Worm (Caenorhabditis elegans) whole organism, young adult: ENCODE data around the gene ttr-19.

Experiments used
- B0035.1 ChIP-seq: sonication (generic microtip); optimal IDR thresholded peaks from 2 replicates; lab custom pipeline; 2016; ENCODE audit warnings: missing genetic modification characterization, mild to moderate bottlenecking, missing compliant biosample characterization, missing genotype, missing genetic modification reagents
- B0261.1 ChIP-seq: sonication (generic microtip); optimal IDR thresholded peaks from 2 replicates; lab custom pipeline; 2016; ENCODE audit warnings: mild to moderate bottlenecking, missing genetic modification characterization, moderate library complexity, missing compliant biosample characterization
- C17E4.6 ChIP-seq: fragments of 200-800 bp; sonication (Bioruptor generic); IDR thresholded peaks from 2 replicates; pipeline ENCODE4 v1.3.6; 2022; ENCODE audit warnings: missing genetic modification reagents, missing genetic modification characterization, missing compliant biosample characterization
- F23B12.7 ChIP-seq: sonication (generic microtip); optimal IDR thresholded peaks from 2 replicates; lab custom pipeline; 2017; ENCODE audit warnings: missing genetic modification characterization, mild to moderate bottlenecking, missing compliant biosample characterization, antibody characterized with exemption, moderate library complexity; ENCODE audit not compliant: insufficient read depth
- F37B4.10 ChIP-seq: fragments of 200-800 bp; sonication (Bioruptor generic); IDR thresholded peaks from 2 replicates; pipeline ENCODE4 v1.3.6; 2022; ENCODE audit warnings: missing genetic modification characterization, missing compliant biosample characterization
- F49E8.2 ChIP-seq: sonication (generic microtip); optimal IDR thresholded peaks from 3 replicates; lab custom pipeline; 2017; ENCODE audit warnings: missing genetic modification characterization, mild to moderate bottlenecking, missing compliant biosample characterization, antibody characterized with exemption, moderate library complexity; ENCODE audit not compliant: insufficient read depth
- F52B5.7 ChIP-seq: sonication (generic microtip); optimal IDR thresholded peaks from 2 replicates; lab custom pipeline; 2016; ENCODE audit warnings: mild to moderate bottlenecking, missing genetic modification characterization, missing compliant biosample characterization
- T26A5.8 ChIP-seq: sonication (generic microtip); optimal IDR thresholded peaks from 2 replicates; lab custom pipeline; 2016; ENCODE audit warnings: missing genetic modification characterization, missing compliant biosample characterization
- Y53F4B.3 ChIP-seq: fragments of 200-800 bp; sonication (Bioruptor generic); IDR thresholded peaks from 2 replicates; pipeline ENCODE4 v1.3.6; 2022; ENCODE audit warnings: missing genetic modification reagents, missing genetic modification characterization, missing compliant biosample characterization
- akir-1 ChIP-seq: fragments of 200-800 bp; sonication (Bioruptor generic); optimal IDR thresholded peaks from 2 replicates; lab custom pipeline; 2018; ENCODE audit warnings: mild to moderate bottlenecking, missing genetic modification characterization, moderate library complexity, missing compliant biosample characterization
- aptf-3 ChIP-seq: fragments of 200-800 bp; sonication (Bioruptor generic); IDR thresholded peaks from 2 replicates; pipeline ENCODE4 v1.3.6; 2022; ENCODE audit warnings: missing genetic modification characterization, missing compliant biosample characterization
- attf-5 ChIP-seq: fragments of 200-800 bp; sonication (Bioruptor generic); optimal IDR thresholded peaks from 2 replicates; lab custom pipeline; 2018; ENCODE audit warnings: mild to moderate bottlenecking, missing genetic modification characterization, missing compliant biosample characterization
- attf-6 ChIP-seq: fragments of 200-800 bp; sonication (Bioruptor generic); IDR thresholded peaks from 2 replicates; pipeline ENCODE4 v1.3.6; 2022; ENCODE audit warnings: missing genetic modification reagents, missing genetic modification characterization, missing compliant biosample characterization
- ceh-58 ChIP-seq: fragments of 200-800 bp; sonication (Bioruptor generic); IDR thresholded peaks from 2 replicates; pipeline ENCODE4 v1.3.6; 2022; ENCODE audit warnings: missing genetic modification characterization, missing compliant biosample characterization
- chd-7 ChIP-seq: sonication (generic microtip); optimal IDR thresholded peaks from 2 replicates; lab custom pipeline; 2016; ENCODE audit warnings: mild to moderate bottlenecking, missing genetic modification characterization, moderate library complexity, missing compliant biosample characterization
- egl-18 ChIP-seq: fragments of 200-800 bp; sonication (Bioruptor generic); IDR thresholded peaks from 2 replicates; pipeline ENCODE4 v1.3.6; 2022; ENCODE audit warnings: missing genetic modification reagents, missing genetic modification characterization, missing compliant biosample characterization
- egrh-3 ChIP-seq: fragments of 200-800 bp; sonication (Bioruptor generic); IDR thresholded peaks from 2 replicates; pipeline ENCODE4 v1.3.6; 2022; ENCODE audit warnings: missing genetic modification reagents, missing genetic modification characterization, missing compliant biosample characterization
- ets-4 ChIP-seq: fragments of 200-800 bp; sonication (Bioruptor generic); optimal IDR thresholded peaks from 2 replicates; lab custom pipeline; 2018; ENCODE audit warnings: mild to moderate bottlenecking, missing genetic modification characterization, missing compliant biosample characterization
- gei-17 ChIP-seq: fragments of 200-800 bp; sonication (Bioruptor generic); optimal IDR thresholded peaks from 2 replicates; lab custom pipeline; 2018; ENCODE audit warnings: mild to moderate bottlenecking, missing genetic modification characterization, missing compliant biosample characterization
- hlh-12 ChIP-seq: sonication (generic microtip); optimal IDR thresholded peaks from 2 replicates; lab custom pipeline; 2016; ENCODE audit warnings: missing genetic modification characterization, missing compliant biosample characterization
- hlh-26 ChIP-seq: fragments of 200-800 bp; sonication (Bioruptor generic); conservative IDR thresholded peaks from 2 replicates; pipeline ENCODE4 v1.3.6; 2022; ENCODE audit warnings: missing genetic modification reagents, missing genetic modification characterization, missing compliant biosample characterization
- hmg-20 ChIP-seq: fragments of 200-800 bp; sonication (Bioruptor generic); IDR thresholded peaks from 2 replicates; pipeline ENCODE4 v1.3.6; 2022; ENCODE audit warnings: missing genetic modification reagents, missing genetic modification characterization, missing compliant biosample characterization
- let-607 ChIP-seq, 2 experiments: fragments of 200-800 bp in 1 of 2; sonication (Bioruptor generic) in 1 of 2; sonication (generic microtip) in 1 of 2; optimal IDR thresholded peaks; 2 replicates each; lab custom pipeline; 2016 to 2018; ENCODE audit warnings: mild to moderate bottlenecking in 2 of 2, missing compliant biosample characterization in 2 of 2, missing genetic modification characterization in 2 of 2, moderate library complexity in 2 of 2, missing genotype in 1 of 2
- lin-35 ChIP-seq, 3 experiments: fragments of 150-350 bp in 2 of 3; sonication (generic microtip) in 1 of 3; optimal IDR thresholded peaks; 2 replicates each; lab custom pipeline; 2014 to 2018; ENCODE audit warnings: missing biosample characterization in 3 of 3, missing genetic modification characterization in 3 of 3, missing genetic modification reagents in 3 of 3
- lin-40 ChIP-seq: sonication (generic microtip); optimal IDR thresholded peaks from 2 replicates; lab custom pipeline; 2016; ENCODE audit warnings: missing genetic modification characterization, mild to moderate bottlenecking, missing compliant biosample characterization, missing genotype, missing genetic modification reagents
- lin-54 ChIP-seq: fragments of 200-800 bp; sonication (Bioruptor generic); optimal IDR thresholded peaks from 2 replicates; lab custom pipeline; 2018; ENCODE audit warnings: mild to moderate bottlenecking, missing genetic modification characterization, missing compliant biosample characterization
- lir-1 ChIP-seq: fragments of 200-800 bp; sonication (Bioruptor generic); conservative IDR thresholded peaks from 2 replicates; pipeline ENCODE4 v1.3.6; 2022; ENCODE audit warnings: missing genetic modification reagents, missing genetic modification characterization, missing compliant biosample characterization
- madf-10 ChIP-seq: sonication (generic microtip); optimal IDR thresholded peaks from 2 replicates; lab custom pipeline; 2016; ENCODE audit warnings: mild to moderate bottlenecking, missing genetic modification characterization, missing compliant biosample characterization
- mcd-1 ChIP-seq: fragments of 200-800 bp; sonication (Bioruptor generic); IDR thresholded peaks from 2 replicates; pipeline ENCODE4 v1.3.6; 2022; ENCODE audit warnings: missing genetic modification reagents, missing genetic modification characterization, missing compliant biosample characterization
- nhr-120 ChIP-seq: fragments of 200-800 bp; sonication (Bioruptor generic); IDR thresholded peaks from 2 replicates; pipeline ENCODE4 v1.3.6; 2022; ENCODE audit warnings: missing genetic modification characterization, missing compliant biosample characterization
- nhr-80 ChIP-seq: sonication (generic microtip); optimal IDR thresholded peaks from 2 replicates; lab custom pipeline; 2016; ENCODE audit warnings: missing genetic modification characterization, missing compliant biosample characterization
- pbrm-1 ChIP-seq: fragments of 200-800 bp; sonication (Bioruptor generic); IDR thresholded peaks from 2 replicates; pipeline ENCODE4 v1.3.6; 2022; ENCODE audit warnings: missing genetic modification reagents, missing genetic modification characterization, missing compliant biosample characterization
- snpc-4 ChIP-seq, 5 experiments: fragments of 150-350 bp in 1 of 5; sonication (generic microtip) in 4 of 5; optimal IDR thresholded peaks; 2 replicates each; lab custom pipeline; 2014 to 2018; ENCODE audit warnings: missing genetic modification characterization in 5 of 5, missing biosample characterization in 3 of 5, antibody characterized with exemption in 2 of 5, mild to moderate bottlenecking in 2 of 5, missing compliant biosample characterization in 2 of 5, missing genotype in 2 of 5, moderate library complexity in 2 of 5, missing genetic modification reagents in 1 of 5
- somi-1 ChIP-seq: fragments of 200-800 bp; sonication (Bioruptor generic); optimal IDR thresholded peaks from 2 replicates; lab custom pipeline; 2018; ENCODE audit warnings: mild to moderate bottlenecking, missing genetic modification characterization, missing compliant biosample characterization
- xnd-1 ChIP-seq: sonication (generic microtip); optimal IDR thresholded peaks from 2 replicates; lab custom pipeline; 2016; ENCODE audit warnings: missing genotype, missing genetic modification reagents, missing genetic modification characterization, missing compliant biosample characterization
- zfh-2 ChIP-seq: fragments of 200-800 bp; sonication (Bioruptor generic); conservative IDR thresholded peaks from 2 replicates; pipeline ENCODE4 v1.3.6; 2022; ENCODE audit warnings: missing genetic modification reagents, missing genetic modification characterization, missing compliant biosample characterization
- ztf-18 ChIP-seq: sonication (generic microtip); optimal IDR thresholded peaks from 2 replicates; lab custom pipeline; 2016; ENCODE audit warnings: missing genotype, mild to moderate bottlenecking, missing genetic modification characterization, missing compliant biosample characterization
- ztf-28 ChIP-seq: fragments of 200-800 bp; sonication (Bioruptor generic); IDR thresholded peaks from 2 replicates; pipeline ENCODE4 v1.3.6; 2022; ENCODE audit warnings: missing genetic modification reagents, missing genetic modification characterization, missing compliant biosample characterization
- ztf-3 ChIP-seq: fragments of 200-800 bp; sonication (Bioruptor generic); optimal IDR thresholded peaks from 2 replicates; lab custom pipeline; 2018; ENCODE audit warnings: mild to moderate bottlenecking, missing genetic modification characterization, missing compliant biosample characterization

ttr-19 gene

DNA sequence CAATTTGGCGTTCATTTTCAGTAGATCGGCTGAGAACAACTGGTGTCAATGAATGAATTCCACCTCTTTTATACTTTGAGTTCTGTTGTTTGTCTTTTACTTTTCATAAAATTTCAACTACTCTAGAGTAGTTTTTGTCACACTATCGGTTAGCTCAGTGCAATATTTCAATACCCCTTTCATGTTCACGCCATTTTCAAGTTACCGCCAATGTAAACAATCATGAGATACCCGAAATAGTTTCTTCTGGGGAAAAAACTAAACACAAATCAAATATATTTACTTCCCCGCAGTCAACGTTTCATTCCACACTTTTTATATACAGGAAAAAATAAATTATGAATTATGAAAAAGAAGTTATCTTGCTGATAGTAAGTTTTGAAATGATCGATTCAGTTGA, 1.1 kb upstream of the ttr-19 start, which contains the start of gene fipr-4:
Gene fipr-4, minus strand, starts transcription at position 101 of the 400 bp plus-strand sequence.
- no peak for TF ChIP-seq ceh-58
- no peak for TF ChIP-seq lin-54 (GFP tag; lab: Kevin White, UChicago)
- no peak for TF ChIP-seq madf-10
- no peak for TF ChIP-seq B0035.1
- no peak for TF ChIP-seq lin-35 (GFP tag; optimal IDR thresholded peaks at IDR 0.05; lab: Kevin White, UChicago)
- TF ChIP-seq somi-1, result no peak

DNA sequence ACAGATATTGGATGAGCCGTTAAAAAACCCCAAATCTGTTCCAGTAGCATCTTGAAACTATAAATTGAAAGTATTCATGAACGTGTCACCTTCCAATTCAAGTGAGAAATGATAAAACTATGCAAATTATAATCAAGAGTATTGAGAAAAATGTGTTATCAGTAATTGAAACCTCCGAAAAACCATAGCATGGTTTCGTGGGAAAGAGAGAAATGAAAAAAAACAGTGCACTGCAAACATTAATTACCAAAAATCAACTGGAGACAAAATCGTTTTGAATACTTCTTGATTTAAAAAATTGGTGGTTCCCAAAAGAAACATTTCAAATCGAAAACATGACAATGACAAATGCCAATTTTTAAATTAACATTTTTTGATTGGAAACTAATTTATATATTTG, 1.6 kb downstream of the ttr-19 start, which contains the start of gene daf-36:
Gene daf-36, minus strand, starts transcription at position 101 of the 400 bp plus-strand sequence.
- TF ChIP-seq nhr-80 (tag; lab: Kevin White, UChicago) (peak; percentile 45), let-607 (tag; optimal IDR thresholded peaks at IDR 0.05; lab: Kevin White, UChicago) (no peak)

DNA sequence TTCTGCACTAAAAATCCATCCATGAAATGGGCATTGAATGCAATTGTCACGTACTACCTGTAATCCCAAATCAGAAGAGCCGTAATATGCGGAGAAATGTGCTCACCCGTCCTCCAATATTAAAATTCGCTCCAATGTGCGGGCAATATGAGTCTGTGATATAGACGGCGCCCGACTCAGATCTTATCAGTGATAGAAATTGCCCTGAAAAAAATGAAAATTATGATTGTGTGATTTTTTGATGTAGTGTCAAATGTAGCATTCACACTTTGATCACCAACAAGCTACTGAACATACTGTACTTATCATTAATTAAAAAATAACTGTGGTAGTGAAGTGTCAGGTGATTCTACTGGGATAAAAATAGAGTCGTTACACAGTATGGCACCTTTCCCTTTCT, 2.6 kb downstream of the ttr-19 start:
- TF ChIP-seq attf-6 (GFP tag; lab: Robert Waterston, UW), result no peak
- peak; percentile 62 for TF ChIP-seq nhr-80 (tag; lab: Kevin White, UChicago)

DNA sequence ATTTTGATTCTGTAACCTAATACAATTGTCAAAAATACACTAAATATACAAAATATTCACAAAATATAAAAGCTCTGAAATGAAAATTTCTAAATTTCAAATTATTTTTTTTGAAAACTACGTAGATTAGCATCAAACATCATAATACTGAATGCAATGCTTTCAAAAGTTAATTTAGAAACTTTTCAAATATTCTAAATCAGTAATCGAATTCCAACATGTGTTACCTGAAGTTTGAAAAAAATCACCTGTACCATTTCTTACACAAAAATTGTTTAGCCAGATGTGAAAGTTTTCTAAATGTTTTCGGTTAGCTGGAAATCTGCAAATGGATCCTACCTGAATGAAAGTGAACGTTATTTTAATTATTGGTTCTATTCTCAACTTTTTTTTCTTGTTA, 5.2 kb downstream of the ttr-19 start, which contains the start of gene C12D8.20:
Gene C12D8.20, plus strand, starts transcription at position 301 of the 400 bp plus-strand sequence.
- TF ChIP-seq nhr-120 (GFP tag; lab: Robert Waterston, UW) (no peak), B0261.1 (tag; lab: Kevin White, UChicago) (no peak), F37B4.10 (no peak), snpc-4 (GFP tag; optimal IDR thresholded peaks at IDR 0.05; lab: Kevin White, UChicago) (no peak), snpc-4 (tag; optimal IDR thresholded peaks at IDR 0.05; lab: Kevin White, UChicago) (no peak), Y53F4B.3 (no peak), akir-1 (no peak), pbrm-1 (GFP tag; lab: Robert Waterston, UW) (no peak), attf-5 (GFP tag; lab: Kevin White, UChicago) (no peak), somi-1 (no peak), hlh-12 (tag; lab: Kevin White, UChicago) (no peak), F52B5.7 (no peak), hlh-26 (GFP tag; lab: Robert Waterston, UW) (no peak), T26A5.8 (tag; lab: Kevin White, UChicago) (no peak)

DNA sequence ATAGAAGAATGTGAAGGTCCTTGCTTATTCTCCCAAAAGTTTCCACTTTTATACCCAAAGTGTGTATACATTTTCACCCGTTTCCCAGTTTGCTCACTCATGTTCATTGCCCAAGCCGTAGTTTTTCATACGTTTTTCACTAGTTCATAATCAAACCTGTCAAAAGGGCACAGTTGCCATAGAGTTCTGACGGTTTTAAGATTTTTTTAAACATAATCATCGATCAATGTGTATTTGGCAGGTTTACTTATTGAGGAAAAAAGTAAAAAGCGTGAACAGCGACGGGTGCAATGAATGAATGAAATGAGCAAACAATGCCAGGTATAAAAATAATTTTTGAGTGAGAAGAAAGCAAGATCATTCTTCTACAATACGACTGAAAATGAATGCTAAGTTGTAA, 5.9 kb downstream of the ttr-19 start, which contains the start of the genes fipr-5 and fipr-9:
Gene fipr-5, minus strand, starts transcription at position 101 of the 400 bp plus-strand sequence.
Gene fipr-9, plus strand, starts transcription at position 346 of the 400 bp plus-strand sequence.
- TF ChIP-seq zfh-2, result no peak
- no peak for TF ChIP-seq pbrm-1 (GFP tag; lab: Robert Waterston, UW)
- TF ChIP-seq ztf-3, result no peak
- no peak for TF ChIP-seq chd-7 (tag; lab: Kevin White, UChicago)
- TF ChIP-seq mcd-1 (GFP tag; lab: Robert Waterston, UW), result no peak

DNA sequence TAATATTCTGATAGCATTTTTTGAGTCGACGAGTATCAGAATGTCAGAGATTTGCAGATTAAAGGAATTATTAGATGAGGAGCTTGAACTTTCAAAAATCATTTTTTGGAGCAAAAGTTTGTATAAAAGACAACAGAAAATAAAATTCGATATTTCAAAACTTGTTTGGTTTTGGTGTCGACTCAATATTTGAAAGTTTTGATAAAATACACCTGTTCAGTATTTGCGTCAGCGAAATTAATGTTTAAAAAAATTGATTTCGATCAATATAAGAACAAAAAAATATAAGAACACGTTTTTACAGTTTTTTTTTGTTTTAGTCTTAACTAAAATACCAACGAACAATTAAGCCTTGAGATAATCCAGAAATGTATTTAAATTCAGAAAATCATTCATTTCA, 6.6 kb downstream of the ttr-19 start, which contains the start of gene C12D8.13:
Gene C12D8.13, minus strand, starts transcription at position 101 of the 400 bp plus-strand sequence.
- TF ChIP-seq F49E8.2 (tag; lab: Kevin White, UChicago) (no peak), F52B5.7 (no peak), F23B12.7 (tag; lab: Kevin White, UChicago) (no peak), ztf-18 (tag; lab: Kevin White, UChicago) (no peak), madf-10 (no peak), egl-18 (GFP tag; lab: Robert Waterston, UW) (no peak), lin-40 (tag; lab: Kevin White, UChicago) (no peak), hmg-20 (GFP tag; lab: Robert Waterston, UW) (no peak), lir-1 (GFP tag; lab: Robert Waterston, UW) (no peak), ets-4 (no peak), lin-54 (GFP tag; lab: Kevin White, UChicago) (no peak), C17E4.6 (GFP tag; lab: Robert Waterston, UW) (no peak), xnd-1 (tag; lab: Kevin White, UChicago) (no peak), egrh-3 (GFP tag; lab: Robert Waterston, UW) (no peak), ztf-28 (no peak), aptf-3 (GFP tag; lab: Robert Waterston, UW) (no peak), gei-17 (no peak)
